Fruit fly (Drosophila melanogaster) whole organism, embryonic: ENCODE data around the gene SMC1.
A peak's percentile ranks its signal among the peaks of the same experiment; 100 is the strongest.

ENCODE experiments used
- Atf-2 ChIP-seq: fragments of 200-800 bp; sonication (Bioruptor generic); optimal IDR thresholded peaks from 2 replicates; lab custom pipeline; 2016; ENCODE audit warnings: missing biosample characterization, missing genetic modification characterization
- B-H1 ChIP-seq: fragments of 200-800 bp; sonication (Bioruptor generic); IDR thresholded peaks from 3 replicates; pipeline ENCODE4 v1.3.6; 2022; ENCODE audit warnings: missing biosample characterization, missing genetic modification characterization
- BEAF-32 ChIP-seq: fragments of 200-800 bp; sonication (Bioruptor generic); optimal IDR thresholded peaks from 3 replicates; lab custom pipeline; 2017; ENCODE audit warnings: missing biosample characterization, missing genetic modification characterization, mild to moderate bottlenecking, moderate library complexity, missing genetic modification reagents
- CG10267 ChIP-seq: fragments of 200-800 bp; sonication (Bioruptor generic); optimal IDR thresholded peaks from 2 replicates; lab custom pipeline; 2018; ENCODE audit warnings: missing biosample characterization, mild to moderate bottlenecking, missing genetic modification characterization, moderate library complexity
- CG10274 ChIP-seq: fragments of 200-800 bp; sonication (Bioruptor generic); optimal IDR thresholded peaks from 3 replicates; lab custom pipeline; 2017; ENCODE audit warnings: missing biosample characterization, mild to moderate bottlenecking, missing genetic modification characterization
- CG10462 ChIP-seq: fragments of 200-800 bp; sonication (Bioruptor generic); optimal IDR thresholded peaks from 2 replicates; lab custom pipeline; 2016; ENCODE audit warnings: missing biosample characterization, missing genetic modification characterization
- CG12744 ChIP-seq: fragments of 200-800 bp; sonication (Bioruptor generic); optimal IDR thresholded peaks from 2 replicates; lab custom pipeline; 2016; ENCODE audit warnings: missing biosample characterization, missing genetic modification characterization
- CG13624 ChIP-seq: fragments of 200-800 bp; sonication (Bioruptor generic); optimal IDR thresholded peaks from 2 replicates; lab custom pipeline; 2016; ENCODE audit warnings: missing biosample characterization, missing genetic modification characterization
- CG15696 ChIP-seq: fragments of 200-800 bp; sonication (Bioruptor generic); optimal IDR thresholded peaks from 2 replicates; lab custom pipeline; 2019; ENCODE audit warnings: missing biosample characterization, mild to moderate bottlenecking, missing genetic modification characterization, moderate library complexity
- CG17912 ChIP-seq: fragments of 200-800 bp; sonication (Bioruptor generic); optimal IDR thresholded peaks from 2 replicates; lab custom pipeline; 2018; ENCODE audit warnings: missing biosample characterization, mild to moderate bottlenecking, missing genetic modification characterization
- CG18011 ChIP-seq: fragments of 200-800 bp; sonication (Bioruptor generic); optimal IDR thresholded peaks from 2 replicates; lab custom pipeline; 2017; ENCODE audit warnings: missing biosample characterization, missing genetic modification characterization, mild to moderate bottlenecking, moderate library complexity, missing genotype
- CG18599 ChIP-seq: fragments of 200-800 bp; sonication (Bioruptor generic); optimal IDR thresholded peaks from 3 replicates; lab custom pipeline; 2017; ENCODE audit warnings: missing biosample characterization, missing genetic modification characterization, mild to moderate bottlenecking, moderate library complexity, missing genetic modification reagents
- CG32532 ChIP-seq: fragments of 200-800 bp; sonication (Bioruptor generic); IDR thresholded peaks from 2 replicates; pipeline ENCODE4 v1.3.6; 2022; ENCODE audit warnings: missing biosample characterization, missing genetic modification characterization
- CG33557 ChIP-seq: fragments of 200-800 bp; sonication (Bioruptor generic); optimal IDR thresholded peaks from 2 replicates; lab custom pipeline; 2019; ENCODE audit warnings: missing biosample characterization, mild to moderate bottlenecking, missing genetic modification characterization, moderate library complexity
- CG6765 ChIP-seq: fragments of 200-800 bp; sonication (Bioruptor generic); optimal IDR thresholded peaks from 3 replicates; lab custom pipeline; 2017; ENCODE audit warnings: missing biosample characterization, mild to moderate bottlenecking, missing genetic modification characterization
- CG7928 ChIP-seq: fragments of 200-800 bp; sonication (Bioruptor generic); optimal IDR thresholded peaks from 2 replicates; lab custom pipeline; 2017; ENCODE audit warnings: missing biosample characterization, mild to moderate bottlenecking, missing genetic modification characterization
- CG9727 ChIP-seq: fragments of 200-800 bp; sonication (Bioruptor generic); optimal IDR thresholded peaks from 3 replicates; lab custom pipeline; 2017; ENCODE audit warnings: missing biosample characterization, mild to moderate bottlenecking, missing genetic modification characterization
- CoRest ChIP-seq: fragments of 200-800 bp; sonication (Bioruptor generic); optimal IDR thresholded peaks from 3 replicates; lab custom pipeline; 2018; ENCODE audit warnings: missing biosample characterization, mild to moderate bottlenecking, missing genetic modification characterization, moderate library complexity
- E2f2 ChIP-seq: fragments of 200-800 bp; sonication (Bioruptor generic); IDR thresholded peaks from 2 replicates; pipeline ENCODE4 v1.3.6; 2022; ENCODE audit warnings: missing biosample characterization, missing genetic modification characterization
- Jarid2 ChIP-seq: fragments of 200-800 bp; sonication (Bioruptor generic); optimal IDR thresholded peaks from 3 replicates; lab custom pipeline; 2017; ENCODE audit warnings: mild to moderate bottlenecking, missing biosample characterization, missing genetic modification reagents, missing genetic modification characterization
- NC2α ChIP-seq: fragments of 200-800 bp; sonication (Bioruptor generic); optimal IDR thresholded peaks from 2 replicates; lab custom pipeline; 2016; ENCODE audit warnings: missing biosample characterization, missing genetic modification characterization
- NFAT ChIP-seq: fragments of 200-800 bp; sonication (Bioruptor generic); IDR thresholded peaks from 2 replicates; pipeline ENCODE4 v1.3.6; 2022; ENCODE audit warnings: missing biosample characterization, missing genetic modification characterization
- NfI ChIP-seq: fragments of 200-800 bp; sonication (Bioruptor generic); optimal IDR thresholded peaks from 3 replicates; lab custom pipeline; 2018; ENCODE audit warnings: missing biosample characterization, mild to moderate bottlenecking, missing genetic modification characterization, moderate library complexity
- Poxn ChIP-seq: fragments of 200-800 bp; sonication (Bioruptor generic); IDR thresholded peaks from 2 replicates; pipeline ENCODE4 v1.3.6; 2022; ENCODE audit warnings: missing biosample characterization, missing genetic modification characterization
- Stat92E ChIP-seq, 3 experiments: fragments of >200 bp in 2 of 3; fragments of 200-800 bp in 1 of 3; sonication (Bioruptor generic) in 1 of 3; optimal IDR thresholded peaks; 2 replicates each; lab custom pipeline; 2017 to 2019; ENCODE audit warnings: missing biosample characterization in 3 of 3, missing genetic modification characterization in 3 of 3, mild to moderate bottlenecking in 1 of 3, moderate library complexity in 1 of 3
- az2 ChIP-seq: fragments of 200-800 bp; sonication (Bioruptor generic); optimal IDR thresholded peaks from 3 replicates; lab custom pipeline; 2016; ENCODE audit warnings: missing biosample characterization, missing genetic modification characterization
- cad ChIP-seq: fragments of >200 bp; optimal IDR thresholded peaks from 2 replicates; lab custom pipeline; 2017; ENCODE audit warnings: missing biosample characterization, missing genetic modification characterization
- ci ChIP-seq: fragments of 200-800 bp; sonication (Bioruptor generic); IDR thresholded peaks from 3 replicates; pipeline ENCODE4 v1.3.6; 2022; ENCODE audit warnings: missing biosample characterization, missing genetic modification characterization
- corto ChIP-seq: fragments of 200-800 bp; sonication (Bioruptor generic); optimal IDR thresholded peaks from 2 replicates; lab custom pipeline; 2016; ENCODE audit warnings: missing biosample characterization, mild to moderate bottlenecking, missing genetic modification characterization, moderate library complexity
- dan ChIP-seq: fragments of 200-800 bp; sonication (Bioruptor generic); IDR thresholded peaks from 2 replicates; pipeline ENCODE4 v1.3.6; 2022; ENCODE audit warnings: missing biosample characterization, missing genetic modification characterization
- dmrt11E ChIP-seq: fragments of 200-800 bp; sonication (Bioruptor generic); optimal IDR thresholded peaks from 3 replicates; lab custom pipeline; 2018; ENCODE audit warnings: missing biosample characterization, mild to moderate bottlenecking, missing genetic modification characterization, moderate library complexity
- exex ChIP-seq: fragments of 200-800 bp; sonication (Bioruptor generic); optimal IDR thresholded peaks from 4 replicates; lab custom pipeline; 2018; ENCODE audit warnings: missing biosample characterization, mild to moderate bottlenecking, missing genetic modification characterization, moderate library complexity
- fd96Cb ChIP-seq: fragments of 200-800 bp; sonication (Bioruptor generic); optimal IDR thresholded peaks from 2 replicates; lab custom pipeline; 2018; ENCODE audit warnings: missing biosample characterization, mild to moderate bottlenecking, missing genetic modification characterization, moderate library complexity
- fru ChIP-seq: fragments of >200 bp; optimal IDR thresholded peaks from 2 replicates; lab custom pipeline; 2017
- gcm ChIP-seq: fragments of 200-800 bp; sonication (Bioruptor generic); optimal IDR thresholded peaks from 2 replicates; lab custom pipeline; 2019; ENCODE audit warnings: missing biosample characterization, mild to moderate bottlenecking, missing genetic modification characterization, moderate library complexity
- her ChIP-seq: fragments of 200-800 bp; sonication (Bioruptor generic); optimal IDR thresholded peaks from 2 replicates; lab custom pipeline; 2016; ENCODE audit warnings: missing biosample characterization, missing genetic modification characterization
- hkb ChIP-seq, 2 experiments: fragments of 200-800 bp in 1 of 2; fragments of >200 bp in 1 of 2; sonication (Bioruptor generic) in 1 of 2; IDR thresholded peaks in 1 of 2; optimal IDR thresholded peaks in 1 of 2; 2 replicates each; pipeline versions ENCODE4 v1.3.6 to Lab custom; 2017 to 2022; ENCODE audit warnings: missing biosample characterization in 1 of 2, missing genetic modification characterization in 1 of 2
- klu ChIP-seq: fragments of 200-800 bp; sonication (Bioruptor generic); IDR thresholded peaks from 2 replicates; pipeline ENCODE4 v1.3.6; 2022; ENCODE audit warnings: missing biosample characterization, missing genetic modification characterization
- lbe ChIP-seq: fragments of 200-800 bp; sonication (Bioruptor generic); optimal IDR thresholded peaks from 2 replicates; lab custom pipeline; 2016; ENCODE audit warnings: missing biosample characterization, mild to moderate bottlenecking, missing genetic modification characterization
- lmd ChIP-seq: fragments of 200-800 bp; sonication (Bioruptor generic); IDR thresholded peaks from 2 replicates; pipeline ENCODE4 v1.3.6; 2022; ENCODE audit warnings: missing biosample characterization, missing genetic modification characterization
- maf-S ChIP-seq: fragments of 200-800 bp; sonication (Bioruptor generic); optimal IDR thresholded peaks from 2 replicates; lab custom pipeline; 2016; ENCODE audit warnings: missing biosample characterization, missing genetic modification characterization
- nerfin-2 ChIP-seq: fragments of 200-800 bp; sonication (Bioruptor generic); IDR thresholded peaks from 2 replicates; pipeline ENCODE4 v1.3.6; 2022; ENCODE audit warnings: missing biosample characterization, missing genetic modification characterization; ENCODE audit not compliant: partially characterized antibody
- pum ChIP-seq: fragments of 200-800 bp; sonication (Bioruptor generic); optimal IDR thresholded peaks from 2 replicates; lab custom pipeline; 2016; ENCODE audit warnings: missing biosample characterization, missing genetic modification characterization
- rib ChIP-seq: fragments of 200-800 bp; sonication (Bioruptor generic); IDR thresholded peaks from 2 replicates; pipeline ENCODE4 v1.3.6; 2022; ENCODE audit warnings: missing biosample characterization, missing genetic modification characterization
- sd ChIP-seq: fragments of 200-800 bp; sonication (Bioruptor generic); optimal IDR thresholded peaks from 3 replicates; lab custom pipeline; 2018; ENCODE audit warnings: missing biosample characterization, mild to moderate bottlenecking, missing genetic modification characterization, moderate library complexity
- slou ChIP-seq: fragments of 200-800 bp; sonication (Bioruptor generic); optimal IDR thresholded peaks from 3 replicates; lab custom pipeline; 2016; ENCODE audit warnings: missing biosample characterization, missing genetic modification characterization
- tin ChIP-seq: fragments of 200-800 bp; sonication (Bioruptor generic); optimal IDR thresholded peaks from 3 replicates; lab custom pipeline; 2016; ENCODE audit warnings: missing biosample characterization, missing genetic modification characterization
- tup ChIP-seq: fragments of 200-800 bp; sonication (Bioruptor generic); optimal IDR thresholded peaks from 2 replicates; lab custom pipeline; 2016; ENCODE audit warnings: missing biosample characterization, mild to moderate bottlenecking, missing genetic modification characterization, moderate library complexity
- usp ChIP-seq: fragments of >200 bp; optimal IDR thresholded peaks from 2 replicates; lab custom pipeline; 2017; ENCODE audit warnings: missing biosample characterization, missing genetic modification characterization
- vfl ChIP-seq: fragments of 200-800 bp; sonication (Bioruptor generic); optimal IDR thresholded peaks from 2 replicates; lab custom pipeline; 2016; ENCODE audit warnings: missing biosample characterization, missing genetic modification characterization
- zfh2 ChIP-seq: fragments of 200-800 bp; sonication (Bioruptor generic); optimal IDR thresholded peaks from 2 replicates; lab custom pipeline; 2016; ENCODE audit warnings: missing biosample characterization, missing genetic modification characterization

Gene SMC1

dm6 chr3R:24058041-24058440 lies at the start of gene SMC1 (continued):
- TF ChIP-seq CG18011 (no peak), zfh2 (GFP tag; lab: Kevin White, UChicago) (peak; percentile 57), sd (tag; lab: Kevin White, UChicago) (no peak), vfl (GFP tag; lab: Kevin White, UChicago) (no peak), hkb (optimal IDR thresholded peaks at IDR 0.05; lab: Kevin White, UChicago) (no peak), hkb (GFP tag; IDR thresholded peaks at IDR 0.05; lab: Robert Waterston, UW) (no peak), CG10267 (peak; percentile 56), az2 (peak; percentile 39), ci (no peak), cad (GFP tag; lab: Kevin White, UChicago) (no peak), CG6765 (GFP tag; lab: Kevin White, UChicago) (peak; percentile 20), CG7928 (GFP tag; lab: Kevin White, UChicago) (no peak), her (GFP tag; lab: Kevin White, UChicago) (peak; percentile 38), pum (GFP tag; lab: Kevin White, UChicago) (no peak), corto (GFP tag; lab: Kevin White, UChicago) (no peak), dmrt11E (tag; lab: Kevin White, UChicago) (no peak), slou (GFP tag; lab: Kevin White, UChicago) (peak; percentile 32), CG10274 (no peak), CG17912 (GFP tag; lab: Kevin White, UChicago) (peak; percentile 21), gcm (no peak), CoRest (tag; lab: Kevin White, UChicago) (peak; percentile 46), CG15696 (peak; percentile 23), CG9727 (GFP tag; lab: Kevin White, UChicago) (no peak), CG32532 (GFP tag; lab: Robert Waterston, UW) (peak; percentile 67), CG18599 (GFP tag; lab: Kevin White, UChicago) (no peak), exex (tag; lab: Kevin White, UChicago) (no peak), lbe (GFP tag; lab: Kevin White, UChicago) (peak; percentile 76), CG10462 (GFP tag; lab: Kevin White, UChicago) (no peak), Jarid2 (no peak), Poxn (no peak), klu (no peak), lmd (GFP tag; lab: Robert Waterston, UW) (no peak), NFAT (no peak; the same call in 1 of the 2 replicates), usp (no peak), CG13624 (peak; percentile 62), Atf-2 (GFP tag; lab: Kevin White, UChicago) (no peak), CG33557 (GFP tag; lab: Kevin White, UChicago) (no peak), NfI (no peak), tin (GFP tag; lab: Kevin White, UChicago) (peak; percentile 13), B-H1 (GFP tag; lab: Robert Waterston, UW) (no peak), Stat92E (GFP tag; optimal IDR thresholded peaks at IDR 0.05; lab: Kevin White, UChicago) (peak in 1 of 3 experiments; percentile 60), nerfin-2 (GFP tag; lab: Robert Waterston, UW) (peak; percentile 99), tup (GFP tag; lab: Kevin White, UChicago) (no peak), E2f2 (peak; percentile 81), dan (no peak), CG12744 (GFP tag; lab: Kevin White, UChicago) (peak; percentile 30), fru (lab: Kevin White, UChicago) (no peak), fd96Cb (no peak), maf-S (GFP tag; lab: Kevin White, UChicago) (peak; percentile 1), rib (GFP tag; lab: Robert Waterston, UW) (no peak), NC2α (GFP tag; lab: Kevin White, UChicago) (no peak), BEAF-32 (GFP tag; lab: Kevin White, UChicago) (peak; percentile 99)
